Worm (Caenorhabditis elegans): Measurements from ENCODE around the gene C30E1.4.

DNA sequence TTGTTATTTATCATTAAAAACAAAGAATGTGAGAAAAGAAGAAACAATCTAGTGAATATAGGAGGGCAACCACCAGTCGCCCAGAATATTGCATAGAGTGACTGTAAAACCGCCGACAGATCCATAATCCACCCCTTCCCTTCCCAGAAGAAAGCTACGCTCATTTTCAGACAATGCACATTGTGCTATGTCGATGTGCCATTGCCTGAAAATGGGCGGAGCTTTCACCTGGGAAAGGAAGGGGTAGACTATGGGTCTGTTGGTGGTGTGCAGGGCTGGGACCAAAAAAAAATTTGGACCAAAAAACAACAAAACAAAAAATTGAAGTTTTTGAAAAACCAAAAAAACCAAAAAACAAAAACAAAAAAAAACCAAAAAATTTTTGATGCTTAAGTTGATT lies 20.1 kb upstream of the C30E1.4 start, which contains the start of gene F39F10.4:
- TF ChIP-seq madf-6 (GFP tag; IDR thresholded peaks at IDR 0.05) (no peak), snpc-4 (GFP tag; optimal IDR thresholded peaks at IDR 0.05) (no peak), snpc-4 (tag; optimal IDR thresholded peaks at IDR 0.05) (no peak), ceh-40 (GFP tag; IDR thresholded peaks at IDR 0.05) (no peak), ZK185.1 (tag; optimal IDR thresholded peaks at IDR 0.05; ENCODE audit: poor library complexity, severe bottlenecking) (no peak), ztf-26 (tag; optimal IDR thresholded peaks at IDR 0.05) (no peak), unc-130 (GFP tag; optimal IDR thresholded peaks at IDR 0.05) (no peak), snpc-1.1 (tag; optimal IDR thresholded peaks at IDR 0.05; ENCODE audit: insufficient read depth) (no peak), mes-4 (tag; optimal IDR thresholded peaks at IDR 0.05) (no peak), zim-3 (tag; optimal IDR thresholded peaks at IDR 0.05) (no peak), F52B5.7 (tag; optimal IDR thresholded peaks at IDR 0.05) (no peak)
